Fruit fly (Drosophila melanogaster) whole organism: ENCODE results near the gene Xport-A.

Source experiments
- Dll ChIP-seq: fragments of >200 bp; optimal IDR thresholded peaks from 2 replicates; lab custom pipeline; 2017
- pan ChIP-seq: fragments of >200 bp; optimal IDR thresholded peaks from 2 replicates; lab custom pipeline; 2017
- psq ChIP-seq: fragments of >200 bp; optimal IDR thresholded peaks from 2 replicates; lab custom pipeline; 2017

DNA sequence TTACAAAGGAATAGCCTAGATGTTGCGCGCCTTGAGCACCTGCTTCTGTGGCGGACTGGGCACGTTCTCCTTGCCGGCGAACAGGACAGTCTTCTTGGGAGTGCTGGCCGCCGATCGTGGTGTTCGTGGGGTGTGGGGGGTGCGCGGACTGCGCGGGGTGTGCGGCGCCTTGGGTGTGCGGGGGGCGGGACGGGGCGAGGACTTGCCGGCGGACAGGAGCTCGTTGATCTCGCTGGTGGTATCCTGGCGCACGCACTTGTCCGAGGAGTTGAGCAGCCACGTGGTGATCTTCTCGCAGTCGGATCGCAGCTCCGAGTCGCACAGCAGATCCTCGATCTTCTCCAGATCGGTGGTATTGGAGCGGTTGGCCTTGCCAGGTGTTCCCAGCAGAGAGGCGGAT is 17.0 kb upstream of the Xport-A start:
- no peak for TF ChIP-seq Dll (lab: Kevin White, UChicago)
- no peak for TF ChIP-seq psq (lab: Kevin White, UChicago)
- no peak for TF ChIP-seq pan (lab: Kevin White, UChicago)
